Fruit fly (Drosophila melanogaster) whole organism: ENCODE data around the gene RpL37-1.

Experiments used
- CG8478 ChIP-seq: fragments of >200 bp; optimal IDR thresholded peaks from 2 replicates; lab custom pipeline; 2018; ENCODE audit warnings: inconsistent platforms
- EcR ChIP-seq, 2 experiments: fragments of >200 bp; optimal IDR thresholded peaks; 2 replicates each; lab custom pipeline; 2017; ENCODE audit warnings: missing biosample characterization in 2 of 2, missing genetic modification characterization in 2 of 2, missing genetic modification reagents in 2 of 2

DNA sequence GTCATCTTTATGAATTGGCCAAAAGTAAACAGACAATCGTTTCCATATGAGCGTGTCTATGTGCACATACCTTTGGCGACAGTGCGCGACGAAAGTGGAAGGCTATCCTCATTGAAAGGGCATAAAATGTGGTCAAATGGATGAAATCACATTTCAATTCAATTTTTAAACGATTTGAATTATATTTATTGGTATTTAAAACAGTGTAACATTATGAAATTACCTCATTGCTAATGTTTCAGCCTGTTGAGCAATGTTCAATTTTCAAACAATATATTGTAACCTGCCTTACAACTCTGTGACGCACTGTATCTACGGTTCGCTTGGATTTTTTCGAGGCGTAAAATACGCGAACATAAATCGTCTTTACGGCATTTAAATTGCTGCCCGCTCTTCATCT lies 19.1 kb downstream of the RpL37-1 start:
- TF ChIP-seq CG8478 (no peak), EcR (GFP tag; optimal IDR thresholded peaks at IDR 0.05; lab: Kevin White, UChicago) (no peak)
